Fruit fly (Drosophila melanogaster): ENCODE results near the gene Osi21.

Osi21 gene

DNA sequence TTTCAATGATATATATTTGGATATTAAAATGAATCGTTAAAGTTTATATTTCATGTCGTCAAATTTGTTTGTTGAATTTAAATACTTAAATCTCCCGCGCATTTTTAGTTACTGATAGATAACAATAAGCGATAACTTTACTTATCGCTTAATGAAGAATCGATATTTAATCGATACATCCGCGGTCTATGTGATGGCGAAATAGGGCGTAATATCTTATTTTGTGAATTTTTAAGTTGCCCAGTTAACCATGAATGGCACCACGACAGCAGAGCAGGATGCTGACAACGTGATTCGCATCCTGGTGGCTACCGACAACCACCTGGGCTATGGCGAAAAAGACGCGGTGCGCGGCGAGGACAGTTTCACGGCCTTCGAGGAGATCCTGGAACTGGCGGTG lies 3.6 kb downstream of the Osi21 start, which contains the start of gene mre11:
Gene mre11, plus strand, starts transcription at position 161 of the 400 bp plus-strand sequence.
- TF ChIP-seq CG17801 (GFP tag; optimal IDR thresholded peaks at IDR 0.05; ENCODE audit: partially characterized antibody), result no peak

DNA sequence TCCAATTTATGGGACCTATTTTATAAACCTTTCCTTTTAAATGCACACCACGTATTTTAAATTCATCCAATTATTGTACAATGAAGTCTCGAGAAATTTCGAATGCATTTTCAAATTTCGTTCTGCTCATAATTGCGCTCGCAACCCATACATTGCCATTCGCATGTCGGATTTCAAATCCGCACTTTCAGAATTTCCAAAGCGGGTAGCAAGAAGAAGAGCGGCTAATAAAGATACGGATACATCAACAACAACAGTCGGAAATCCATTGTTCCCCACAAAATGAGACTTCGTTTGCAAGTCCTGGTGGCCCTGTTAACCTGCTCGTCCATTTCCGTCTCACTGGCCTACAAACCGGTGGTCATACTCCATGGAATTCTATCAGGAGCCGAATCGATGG lies 5.4 kb downstream of the Osi21 start, which contains the start of gene Ppt2:
Gene Ppt2, plus strand, starts transcription at position 209 of the 400 bp plus-strand sequence.
- TF ChIP-seq CG17801 (GFP tag; optimal IDR thresholded peaks at IDR 0.05; ENCODE audit: partially characterized antibody), result no peak

DNA sequence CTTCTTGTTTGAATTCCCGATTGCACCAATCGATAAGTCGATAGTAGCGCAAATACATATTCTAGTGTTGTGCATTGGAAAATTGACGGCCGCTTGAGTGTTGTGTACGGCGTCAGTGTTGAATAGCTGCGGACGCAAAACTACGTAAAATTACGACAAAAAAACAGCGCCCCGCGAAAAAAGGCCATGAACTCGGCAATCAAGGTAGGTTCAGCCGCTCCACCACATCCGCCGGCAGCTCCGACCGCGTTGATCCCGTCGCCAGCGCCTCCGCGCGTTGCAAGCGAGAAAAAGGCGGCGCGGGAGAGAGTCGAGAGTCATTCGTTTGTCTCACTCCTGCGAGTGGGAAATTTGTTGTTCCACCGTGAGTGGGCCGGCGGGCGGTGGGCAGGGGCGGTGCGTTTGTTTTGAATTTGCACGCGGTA lies 7.6 kb downstream of the Osi21 start, which contains the start of gene CG33695:
Gene CG33695, plus strand, starts transcription at position 95 of the 425 bp plus-strand sequence.
- peak; percentile 53 for TF ChIP-seq CG17801 (GFP tag; optimal IDR thresholded peaks at IDR 0.05; ENCODE audit: partially characterized antibody)

DNA sequence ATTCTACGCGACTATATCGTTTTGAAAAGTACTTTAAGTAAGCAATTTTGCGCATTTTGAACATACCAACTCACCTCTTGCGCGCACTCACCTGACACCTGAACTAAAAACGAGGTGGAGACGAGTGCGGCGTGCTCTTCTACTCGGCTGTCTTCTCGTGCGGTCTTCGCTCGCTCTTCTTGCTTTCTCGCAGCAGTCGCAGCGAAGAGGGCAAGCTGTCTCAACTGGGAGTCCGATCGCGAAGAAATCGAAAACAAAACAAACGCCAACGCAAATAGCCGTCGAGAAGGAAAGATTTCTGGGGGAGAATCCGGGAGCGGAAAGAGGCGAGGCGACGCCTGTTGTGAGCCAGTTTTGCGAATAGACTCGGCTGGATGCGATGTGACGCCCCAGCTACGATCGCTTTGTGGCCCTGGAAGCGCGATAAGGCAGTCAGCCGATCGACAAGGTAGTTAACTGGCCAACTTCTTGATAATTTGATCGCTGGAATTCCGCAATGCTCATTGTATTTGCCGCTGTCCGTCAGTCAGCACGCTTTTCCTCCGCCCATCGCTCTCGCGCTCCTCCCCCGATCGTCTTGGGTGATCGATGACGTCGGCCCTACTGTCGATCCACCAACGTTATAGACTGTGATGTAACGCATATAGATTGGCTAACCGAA lies 13.8 kb downstream of the Osi21 start:
- TF ChIP-seq CG17801 (GFP tag; optimal IDR thresholded peaks at IDR 0.05; ENCODE audit: partially characterized antibody), result peak; percentile 71

DNA sequence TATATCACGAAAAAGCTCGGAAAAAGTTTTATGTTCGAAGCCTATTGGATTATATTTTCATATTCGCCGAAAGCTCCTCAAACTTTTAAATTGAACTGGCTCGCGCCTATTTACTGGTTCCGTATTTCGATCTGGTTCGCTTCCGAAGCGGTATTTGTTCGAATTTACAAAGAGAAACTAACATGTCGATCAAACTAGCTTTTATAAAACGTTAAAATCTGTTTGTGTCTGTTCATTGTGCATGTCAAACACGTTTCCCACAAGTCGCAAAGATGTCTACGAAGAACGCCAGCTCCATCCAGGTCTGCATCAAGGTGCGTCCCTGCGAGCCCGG lies 15.9 kb downstream of the Osi21 start, which contains the start of gene cana:
Gene cana, plus strand, starts transcription at position 149 of the 334 bp plus-strand sequence.
- no peak for TF ChIP-seq CG17801 (GFP tag; optimal IDR thresholded peaks at IDR 0.05; ENCODE audit: partially characterized antibody)

DNA sequence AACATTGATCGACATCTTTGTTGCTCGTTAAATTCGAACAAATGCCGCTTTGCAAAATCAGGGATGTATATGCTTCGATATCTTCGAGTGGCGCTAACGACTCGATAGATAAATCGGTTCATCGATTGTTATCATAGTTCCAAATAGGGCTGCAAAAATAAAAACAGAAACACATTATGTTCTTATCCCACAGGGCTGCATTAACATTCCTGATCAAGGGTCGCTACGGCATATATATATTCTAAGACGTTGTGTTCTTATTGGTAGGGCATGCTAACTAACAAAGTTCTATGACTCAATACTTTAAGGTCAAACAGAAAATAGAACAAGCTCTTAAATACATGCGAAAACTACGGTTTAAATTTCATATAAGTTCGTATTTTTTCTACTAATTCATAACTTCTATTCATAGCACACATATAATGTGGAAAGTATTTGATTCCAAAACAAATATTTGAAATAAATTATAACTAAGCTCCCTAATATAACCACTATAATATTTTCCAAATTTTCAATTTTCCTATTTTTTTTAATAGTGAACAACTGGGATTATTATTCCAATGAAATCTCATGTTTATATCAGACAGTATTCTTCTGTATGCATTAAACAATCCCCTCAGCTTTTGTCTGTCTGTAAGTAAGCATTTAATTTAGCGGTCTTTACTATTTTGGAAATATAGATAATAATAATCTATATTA lies 16.4 kb downstream of the Osi21 start, which contains the start of gene cmet:
Gene cmet, minus strand, starts transcription at position 70 of the 699 bp plus-strand sequence.
- TF ChIP-seq CG17801 (GFP tag; optimal IDR thresholded peaks at IDR 0.05; ENCODE audit: partially characterized antibody), result no peak

DNA sequence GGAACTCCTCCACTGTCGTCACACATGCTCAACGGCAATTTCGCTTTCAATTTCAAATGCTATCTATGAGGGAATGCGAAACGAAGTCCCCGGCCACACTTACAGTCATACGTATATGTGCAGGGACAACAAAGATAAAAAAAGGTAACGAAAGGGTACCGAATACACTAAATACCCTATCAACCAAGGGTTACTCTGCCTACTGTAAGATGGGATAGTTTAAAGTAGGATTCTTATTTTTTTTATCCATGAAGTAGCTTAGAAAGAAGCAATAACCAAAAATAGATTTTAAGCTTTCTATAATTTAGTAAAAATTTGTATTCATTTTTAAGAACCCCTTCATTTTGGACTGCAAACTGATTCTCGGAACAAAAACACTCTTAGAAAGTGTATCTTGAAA lies 34.3 kb downstream of the Osi21 start:
- no peak for TF ChIP-seq CG17801 (GFP tag; optimal IDR thresholded peaks at IDR 0.05; ENCODE audit: partially characterized antibody)

DNA sequence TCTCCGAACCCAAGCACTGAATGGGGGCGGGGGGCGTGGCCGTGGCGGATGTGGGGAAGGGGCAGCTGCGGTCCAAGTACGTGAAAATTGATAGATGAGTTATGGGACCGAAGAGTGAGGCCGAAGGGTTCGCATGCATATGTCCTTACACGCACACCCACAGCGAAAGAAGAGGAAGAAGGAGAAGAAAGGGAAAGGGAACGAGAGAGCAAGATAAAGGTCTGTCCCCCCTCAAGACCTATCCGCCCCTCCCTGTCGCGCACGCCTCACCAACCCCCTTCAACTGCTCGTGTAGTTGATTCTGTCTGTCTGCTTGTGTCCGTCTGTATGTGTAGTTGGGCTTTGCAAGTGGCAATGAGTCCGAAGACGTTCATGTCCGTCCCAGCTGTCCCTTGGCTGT lies 36.1 kb downstream of the Osi21 start:
- no peak for TF ChIP-seq CG17801 (GFP tag; optimal IDR thresholded peaks at IDR 0.05; ENCODE audit: partially characterized antibody)

DNA sequence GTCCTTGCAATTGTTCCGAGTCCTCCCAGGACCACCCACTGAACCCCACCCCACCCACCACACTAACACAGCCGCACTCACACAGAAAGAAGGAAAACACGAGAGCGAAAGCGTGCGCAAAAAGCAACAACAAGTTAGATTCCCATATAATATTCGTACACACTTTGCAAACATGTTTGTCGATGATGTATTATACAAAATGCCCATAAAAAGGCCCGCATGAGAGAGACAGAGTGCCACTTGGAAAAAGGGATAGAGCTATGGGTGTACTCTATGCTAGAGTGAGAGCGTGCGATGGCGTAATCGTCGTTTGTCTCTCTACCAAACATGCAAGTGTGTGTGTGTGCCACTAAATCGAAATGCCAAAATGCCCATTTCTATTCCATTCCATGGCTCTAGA lies 37.8 kb downstream of the Osi21 start:
- TF ChIP-seq CG17801 (GFP tag; optimal IDR thresholded peaks at IDR 0.05; ENCODE audit: partially characterized antibody), result no peak

dm6 chr2L:11243912-11244311 lies 41.6 kb downstream of the Osi21 start:
- no peak for TF ChIP-seq CG17801 (GFP tag; optimal IDR thresholded peaks at IDR 0.05; ENCODE audit: partially characterized antibody)

- TF ChIP-seq CG17801 (GFP tag; optimal IDR thresholded peaks at IDR 0.05; ENCODE audit: partially characterized antibody), result no peak
Observed at dm6 chr2L:11236364-11236763, 49.1 kb downstream of the Osi21 start.

- no peak for TF ChIP-seq CG17801 (GFP tag; optimal IDR thresholded peaks at IDR 0.05; ENCODE audit: partially characterized antibody)
Observed at dm6 chr2L:11235534-11235933, 50.0 kb downstream of the Osi21 start.
